Worm (Caenorhabditis elegans): ENCODE results near the gene cpr-6.

ce11 chrX:6656770-6657169, 49.8 kb downstream of the cpr-6 start:
- TF ChIP-seq sea-1 (GFP tag; conservative IDR thresholded peaks at IDR 0.05) (no peak), tbx-37 (GFP tag; conservative IDR thresholded peaks at IDR 0.05) (no peak), ama-1 (optimal IDR thresholded peaks at IDR 0.05) (no peak), ets-7 (tag; optimal IDR thresholded peaks at IDR 0.05) (no peak), tbx-11 (GFP tag; IDR thresholded peaks at IDR 0.05) (no peak), hnd-1 (tag; optimal IDR thresholded peaks at IDR 0.05) (no peak), tra-4 (tag; optimal IDR thresholded peaks at IDR 0.05) (no peak)

Measured in whole organism, early embryonic.